Fruit fly (Drosophila melanogaster): ENCODE results near the gene Pp1-87B.
A peak's percentile ranks its signal among the peaks of the same experiment; 100 is the strongest.

Gene Pp1-87B

dm6 chr3R:12405134-12405533 is 20.6 kb downstream of the Pp1-87B start:
- TF ChIP-seq ey (GFP tag; optimal IDR thresholded peaks at IDR 0.05), result no peak
- TF ChIP-seq psq (GFP tag; optimal IDR thresholded peaks at IDR 0.05), result no peak
- no peak for TF ChIP-seq Sp1 (GFP tag; optimal IDR thresholded peaks at IDR 0.05)
- TF ChIP-seq br (GFP tag; optimal IDR thresholded peaks at IDR 0.05), result no peak
- TF ChIP-seq jim (GFP tag; optimal IDR thresholded peaks at IDR 0.05), result no peak
- TF ChIP-seq OdsH (GFP tag; optimal IDR thresholded peaks at IDR 0.05), result no peak
- TF ChIP-seq rgr (GFP tag; optimal IDR thresholded peaks at IDR 0.05), result no peak

- peak; percentile 97 for TF ChIP-seq rgr (GFP tag; optimal IDR thresholded peaks at IDR 0.05)
- TF ChIP-seq psq (GFP tag; optimal IDR thresholded peaks at IDR 0.05), result peak; percentile 84
- peak; percentile 88 for TF ChIP-seq dsf (GFP tag; optimal IDR thresholded peaks at IDR 0.05; ENCODE audit: borderline replicate concordance)
- TF ChIP-seq GATAd (GFP tag; optimal IDR thresholded peaks at IDR 0.05), result peak; percentile 36
- peak; percentile 95 for TF ChIP-seq brk (GFP tag; optimal IDR thresholded peaks at IDR 0.05)
- peak; percentile 89 to 96 for TF ChIP-seq foxo (GFP tag; optimal IDR thresholded peaks at IDR 0.05)
- peak; percentile 99 for TF ChIP-seq Sp1 (GFP tag; optimal IDR thresholded peaks at IDR 0.05)
- TF ChIP-seq OdsH (GFP tag; optimal IDR thresholded peaks at IDR 0.05), result peak; percentile 95
- peak; percentile 89 for TF ChIP-seq ey (GFP tag; optimal IDR thresholded peaks at IDR 0.05)
- TF ChIP-seq pan (optimal IDR thresholded peaks at IDR 0.05), result no peak
- TF ChIP-seq CG32264 (GFP tag; optimal IDR thresholded peaks at IDR 0.05), result peak; percentile 94
- peak; percentile 84 for TF ChIP-seq Jra (GFP tag; optimal IDR thresholded peaks at IDR 0.05)
- TF ChIP-seq Hr78 (GFP tag; optimal IDR thresholded peaks at IDR 0.05), result no peak
- TF ChIP-seq woc (GFP tag; optimal IDR thresholded peaks at IDR 0.05), result peak; percentile 86
- peak; percentile 99 for TF ChIP-seq h (GFP tag; optimal IDR thresholded peaks at IDR 0.05)
- no peak for TF ChIP-seq Abd-B (GFP tag; optimal IDR thresholded peaks at IDR 0.05)
- peak; percentile 99 for TF ChIP-seq sage (GFP tag; optimal IDR thresholded peaks at IDR 0.05)
- no peak for TF ChIP-seq tai (GFP tag; optimal IDR thresholded peaks at IDR 0.05)
- peak; percentile 100 for TF ChIP-seq CG9705 (GFP tag; optimal IDR thresholded peaks at IDR 0.05)
- peak; percentile 59 for TF ChIP-seq Mio (GFP tag; optimal IDR thresholded peaks at IDR 0.05)
- no peak for TF ChIP-seq jim (GFP tag; optimal IDR thresholded peaks at IDR 0.05)
- peak; percentile 94 for TF ChIP-seq Hnf4 (GFP tag; optimal IDR thresholded peaks at IDR 0.05)
- no peak for TF ChIP-seq Dif (GFP tag; optimal IDR thresholded peaks at IDR 0.05; ENCODE audit: partially characterized antibody)
- TF ChIP-seq HLH106 (tag; optimal IDR thresholded peaks at IDR 0.05), result peak; percentile 98
- TF ChIP-seq dl (GFP tag; optimal IDR thresholded peaks at IDR 0.05; ENCODE audit: insufficient read depth in 1 of 2, partially characterized antibody in 2 of 2), result no peak
- TF ChIP-seq br (GFP tag; optimal IDR thresholded peaks at IDR 0.05), result peak; percentile 95
- TF ChIP-seq Hr83 (GFP tag; optimal IDR thresholded peaks at IDR 0.05; ENCODE audit: poor library complexity, severe bottlenecking), result peak; percentile 92
- peak; percentile 94 for TF ChIP-seq fru (GFP tag; optimal IDR thresholded peaks at IDR 0.05)
- TF ChIP-seq usp (GFP tag; optimal IDR thresholded peaks at IDR 0.05), result no peak
- TF ChIP-seq N (GFP tag; optimal IDR thresholded peaks at IDR 0.05), result no peak
- TF ChIP-seq Dfd (GFP tag; optimal IDR thresholded peaks at IDR 0.05), result no peak
- peak; percentile 99 for TF ChIP-seq dmrt93B (GFP tag; optimal IDR thresholded peaks at IDR 0.05)
- peak; percentile 94 for TF ChIP-seq sv (GFP tag; optimal IDR thresholded peaks at IDR 0.05)
- no peak for TF ChIP-seq Myc (optimal IDR thresholded peaks at IDR 0.05)
- TF ChIP-seq Rel (GFP tag; optimal IDR thresholded peaks at IDR 0.05), result peak; percentile 90
- peak; percentile 93 for TF ChIP-seq Rel (tag; optimal IDR thresholded peaks at IDR 0.05)
- TF ChIP-seq lola (GFP tag; optimal IDR thresholded peaks at IDR 0.05), result no peak
- TF ChIP-seq CrebA (GFP tag; optimal IDR thresholded peaks at IDR 0.05; ENCODE audit: borderline replicate concordance), result no peak
- TF ChIP-seq Vsx2 (GFP tag; optimal IDR thresholded peaks at IDR 0.05; ENCODE audit: partially characterized antibody), result no peak
These were observed 22.8 kb downstream of the Pp1-87B start for dm6 chr3R:12402935-12403334.

- TF ChIP-seq CG9705 (GFP tag; optimal IDR thresholded peaks at IDR 0.05) (no peak), Rel (GFP tag; optimal IDR thresholded peaks at IDR 0.05) (no peak), Rel (tag; optimal IDR thresholded peaks at IDR 0.05) (peak; percentile 83)
These were observed 23.9 kb downstream of the Pp1-87B start, which contains the start of gene DNAlig3 for dm6 chr3R:12401672-12402296. TSS of gene DNAlig3 (minus strand) at chr3R:12401839.
